Fruit fly (Drosophila melanogaster): ENCODE measurements around the gene term.

DNA sequence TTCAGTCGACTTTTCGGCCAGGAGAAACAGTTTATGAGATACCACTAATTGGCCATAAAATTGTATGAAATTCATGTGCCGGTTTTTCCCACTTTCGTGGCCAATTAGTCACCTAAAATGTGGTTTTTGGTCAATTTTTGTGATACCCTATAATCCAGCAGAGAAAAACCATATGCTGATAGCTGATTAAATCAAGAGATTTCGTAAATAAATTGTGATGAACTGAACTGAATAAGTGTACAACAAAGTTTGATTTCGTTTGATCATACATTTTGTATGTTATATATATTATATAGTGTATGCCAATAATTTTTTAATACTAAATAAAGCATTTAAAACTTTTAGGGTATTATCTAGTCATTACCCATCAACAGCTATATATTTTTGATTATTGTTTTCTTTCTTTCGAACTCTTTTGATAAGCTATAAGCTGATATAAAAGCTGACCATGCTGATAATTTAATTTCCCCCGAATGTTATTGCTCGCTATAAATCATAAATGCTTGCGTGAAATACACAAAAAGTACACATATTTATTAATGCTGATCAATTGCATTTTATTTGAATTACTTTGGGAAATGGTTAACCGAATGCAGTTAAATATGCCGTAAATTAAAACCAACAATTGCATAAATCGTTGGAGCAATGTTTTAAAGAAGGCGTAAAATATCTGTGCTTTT lies 41.4 kb upstream of the term start:
- TF ChIP-seq psq (GFP tag; optimal IDR thresholded peaks at IDR 0.05) (peak; percentile 9), usp (GFP tag; optimal IDR thresholded peaks at IDR 0.05) (no peak), lola (GFP tag; optimal IDR thresholded peaks at IDR 0.05) (no peak), pan (optimal IDR thresholded peaks at IDR 0.05) (peak; percentile 28), foxo (GFP tag; optimal IDR thresholded peaks at IDR 0.05) (peak in 1 of 2 experiments; percentile 2), N (GFP tag; optimal IDR thresholded peaks at IDR 0.05) (no peak), br (GFP tag; optimal IDR thresholded peaks at IDR 0.05) (no peak), Vsx2 (GFP tag; optimal IDR thresholded peaks at IDR 0.05; ENCODE audit: partially characterized antibody) (no peak), tai (GFP tag; optimal IDR thresholded peaks at IDR 0.05) (no peak), Myc (optimal IDR thresholded peaks at IDR 0.05) (no peak)

Data from whole organism, wandering third instar larva.